Worm (Caenorhabditis elegans): ENCODE data around the gene lin-14.
A peak's percentile ranks its signal among the peaks of the same experiment; 100 is the strongest.

lin-14 gene

ce11 chrX:11482637-11483036, 17.3 kb downstream of the lin-14 start (continued):
- no peak for TF ChIP-seq D1046.2 (GFP tag; IDR thresholded peaks at IDR 0.05)
- TF ChIP-seq lin-38 (GFP tag; IDR thresholded peaks at IDR 0.05): no peak; the same call in 1 of the 2 replicates
- peak; percentile 2 for TF ChIP-seq nhr-11 (tag; optimal IDR thresholded peaks at IDR 0.05)
- no peak for TF ChIP-seq zfp-2 (tag; optimal IDR thresholded peaks at IDR 0.05)
- TF ChIP-seq hmg-1.1 (GFP tag; IDR thresholded peaks at IDR 0.05): peak; percentile 30; the same call in 1 of the 2 replicates
- TF ChIP-seq mes-2 (tag; optimal IDR thresholded peaks at IDR 0.05; ENCODE audit: poor library complexity, severe bottlenecking): peak; percentile 32
- TF ChIP-seq tra-1 (GFP tag; IDR thresholded peaks at IDR 0.05): peak; percentile 33; the same call in 1 of the 2 replicates
- peak; percentile 61 for TF ChIP-seq mep-1 (tag; optimal IDR thresholded peaks at IDR 0.05)
- TF ChIP-seq nhr-77 (tag; optimal IDR thresholded peaks at IDR 0.05): peak; percentile 51
- TF ChIP-seq attf-4 (tag; optimal IDR thresholded peaks at IDR 0.05): no peak
- no peak for TF ChIP-seq nhr-41 (GFP tag; IDR thresholded peaks at IDR 0.05)
- no peak for TF ChIP-seq zfp-3 (GFP tag; conservative IDR thresholded peaks at IDR 0.05)
- no peak for TF ChIP-seq fkh-10 (GFP tag; optimal IDR thresholded peaks at IDR 0.05)
- no peak for TF ChIP-seq Y75B8A.6 (GFP tag; IDR thresholded peaks at IDR 0.05)
- peak; percentile 84 for TF ChIP-seq dmd-6 (GFP tag; IDR thresholded peaks at IDR 0.05)
- TF ChIP-seq rbr-2 (tag; optimal IDR thresholded peaks at IDR 0.05): no peak
- TF ChIP-seq ztf-11 (tag; optimal IDR thresholded peaks at IDR 0.05): no peak
- no peak for TF ChIP-seq Y48G9A.11 (GFP tag; IDR thresholded peaks at IDR 0.05)
- TF ChIP-seq nhr-237 (tag; optimal IDR thresholded peaks at IDR 0.05): no peak
- TF ChIP-seq nhr-28 (tag; optimal IDR thresholded peaks at IDR 0.05): peak; percentile 91
- no peak for TF ChIP-seq lin-39 (tag; optimal IDR thresholded peaks at IDR 0.05)
- TF ChIP-seq arid-1 (GFP tag; conservative IDR thresholded peaks at IDR 0.05): no peak
- no peak for TF ChIP-seq zip-11 (GFP tag; IDR thresholded peaks at IDR 0.05)
- TF ChIP-seq lin-1 (GFP tag; IDR thresholded peaks at IDR 0.05): no peak
- no peak for TF ChIP-seq aha-1 (tag)
- no peak for TF ChIP-seq dmd-8 (GFP tag; IDR thresholded peaks at IDR 0.05)
- peak; percentile 88 for TF ChIP-seq hlh-11 (tag; optimal IDR thresholded peaks at IDR 0.05)
- TF ChIP-seq Y5F2A.4 (GFP tag; optimal IDR thresholded peaks at IDR 0.05): no peak
- peak; percentile 42 for TF ChIP-seq nhr-48 (tag; optimal IDR thresholded peaks at IDR 0.05)
- peak in 1 of 2 experiments; percentile 29 for TF ChIP-seq lsy-2 (tag; optimal IDR thresholded peaks at IDR 0.05)
- no peak for TF ChIP-seq cey-2 (tag; optimal IDR thresholded peaks at IDR 0.05; ENCODE audit: borderline replicate concordance, insufficient read depth)
- TF ChIP-seq ama-1 (optimal IDR thresholded peaks at IDR 0.05): no peak
- TF ChIP-seq jun-1 (tag; optimal IDR thresholded peaks at IDR 0.05): no peak
- no peak for TF ChIP-seq daf-19 (GFP tag; conservative IDR thresholded peaks at IDR 0.05)
- no peak for TF ChIP-seq unc-130 (GFP tag; optimal IDR thresholded peaks at IDR 0.05)
- no peak for TF ChIP-seq mxl-3 (GFP tag; optimal IDR thresholded peaks at IDR 0.05)
- TF ChIP-seq ZK337.2 (GFP tag; IDR thresholded peaks at IDR 0.05): no peak
- TF ChIP-seq snpc-4 (tag; optimal IDR thresholded peaks at IDR 0.05): no peak
- no peak for TF ChIP-seq F49E8.2 (tag; optimal IDR thresholded peaks at IDR 0.05; ENCODE audit: borderline replicate concordance)
- peak; percentile 25 for TF ChIP-seq hlh-30 (tag; optimal IDR thresholded peaks at IDR 0.05; ENCODE audit: insufficient read depth)
- TF ChIP-seq ces-1 (GFP tag; optimal IDR thresholded peaks at IDR 0.05): no peak
- no peak for TF ChIP-seq daf-12 (tag; optimal IDR thresholded peaks at IDR 0.05)
- peak in 1 of 2 experiments; percentile 12 for TF ChIP-seq unc-62 (GFP tag; optimal IDR thresholded peaks at IDR 0.05 in 1 of 2)
- no peak for TF ChIP-seq unc-62 (tag; optimal IDR thresholded peaks at IDR 0.05)
- TF ChIP-seq nhr-6 (tag; optimal IDR thresholded peaks at IDR 0.05): no peak
- TF ChIP-seq nhr-102 (tag; optimal IDR thresholded peaks at IDR 0.05): no peak
- TF ChIP-seq R02D3.7 (tag; optimal IDR thresholded peaks at IDR 0.05): no peak
- TF ChIP-seq spr-3 (GFP tag; optimal IDR thresholded peaks at IDR 0.05): no peak
- TF ChIP-seq skn-1 (tag; optimal IDR thresholded peaks at IDR 0.05): no peak
- TF ChIP-seq duxl-1 (tag; optimal IDR thresholded peaks at IDR 0.05; ENCODE audit: poor library complexity): no peak
- no peak for TF ChIP-seq snpc-1.2 (GFP tag; IDR thresholded peaks at IDR 0.05)
- TF ChIP-seq egl-27 (tag; optimal IDR thresholded peaks at IDR 0.05): no peak
- no peak for TF ChIP-seq ceh-20 (GFP tag; IDR thresholded peaks at IDR 0.05)

Data from whole organism, L4 larva.